Worm (Caenorhabditis elegans): ENCODE results near the gene Y38H6C.16.

Gene Y38H6C.16

ce11 chrV:20539055-20539454, at the start of gene Y38H6C.16:
Y38H6C.16 (minus strand) TSS chrV:20539347.
- TF ChIP-seq nhr-25 (tag; optimal IDR thresholded peaks at IDR 0.05), result peak; percentile 49
- TF ChIP-seq fkh-2 (tag; optimal IDR thresholded peaks at IDR 0.05), result no peak
- TF ChIP-seq nhr-76 (tag; optimal IDR thresholded peaks at IDR 0.05), result no peak
- TF ChIP-seq nhr-43 (tag; optimal IDR thresholded peaks at IDR 0.05; ENCODE audit: poor library complexity, severe bottlenecking), result no peak
- no peak for TF ChIP-seq daf-12 (tag; optimal IDR thresholded peaks at IDR 0.05)

- TF ChIP-seq nhr-67 (tag; optimal IDR thresholded peaks at IDR 0.05) (no peak), daf-12 (tag; optimal IDR thresholded peaks at IDR 0.05) (no peak), nhr-25 (tag; optimal IDR thresholded peaks at IDR 0.05) (no peak), ceh-16 (tag; optimal IDR thresholded peaks at IDR 0.05) (no peak), zag-1 (tag; optimal IDR thresholded peaks at IDR 0.05) (no peak), elt-1 (tag; optimal IDR thresholded peaks at IDR 0.05) (no peak), egl-5 (tag; optimal IDR thresholded peaks at IDR 0.05) (peak; percentile 71), nhr-23 (tag; optimal IDR thresholded peaks at IDR 0.05) (peak; percentile 50), lin-15B (tag; optimal IDR thresholded peaks at IDR 0.05) (peak; percentile 56), tbx-2 (tag; optimal IDR thresholded peaks at IDR 0.05) (peak; percentile 65), lin-39 (tag; optimal IDR thresholded peaks at IDR 0.05) (peak; percentile 27), fos-1 (tag; optimal IDR thresholded peaks at IDR 0.05) (no peak), ama-1 (optimal IDR thresholded peaks at IDR 0.05) (no peak), ceh-28 (tag; optimal IDR thresholded peaks at IDR 0.05) (peak; percentile 60), egl-27 (tag; optimal IDR thresholded peaks at IDR 0.05) (peak; percentile 35), snpc-4 (tag; optimal IDR thresholded peaks at IDR 0.05) (peak; percentile 90), nhr-43 (tag; optimal IDR thresholded peaks at IDR 0.05; ENCODE audit: poor library complexity, severe bottlenecking) (peak; percentile 54), elt-2 (tag; optimal IDR thresholded peaks at IDR 0.05) (peak; percentile 80), lsy-12 (tag; optimal IDR thresholded peaks at IDR 0.05) (peak; percentile 51), nfya-1 (tag; optimal IDR thresholded peaks at IDR 0.05; ENCODE audit: insufficient read depth) (peak; percentile 82), pha-4 (tag; optimal IDR thresholded peaks at IDR 0.05) (peak; percentile 83), ztf-11 (tag; optimal IDR thresholded peaks at IDR 0.05) (no peak), pqm-1 (tag; optimal IDR thresholded peaks at IDR 0.05) (peak; percentile 10), skn-1 (tag; optimal IDR thresholded peaks at IDR 0.05) (no peak), ztf-4 (tag; optimal IDR thresholded peaks at IDR 0.05) (no peak), nhr-12 (tag; optimal IDR thresholded peaks at IDR 0.05) (no peak), ceh-9 (tag; optimal IDR thresholded peaks at IDR 0.05) (no peak), fkh-2 (tag; optimal IDR thresholded peaks at IDR 0.05) (no peak), jun-1 (tag; optimal IDR thresholded peaks at IDR 0.05) (peak; percentile 72), mdl-1 (tag; optimal IDR thresholded peaks at IDR 0.05) (peak; percentile 17), nhr-28 (tag; optimal IDR thresholded peaks at IDR 0.05) (no peak), nhr-11 (tag; optimal IDR thresholded peaks at IDR 0.05) (no peak), aly-2 (tag; optimal IDR thresholded peaks at IDR 0.05) (no peak), ceh-82 (tag; optimal IDR thresholded peaks at IDR 0.05) (no peak), nhr-237 (tag; optimal IDR thresholded peaks at IDR 0.05) (no peak), nhr-76 (tag; optimal IDR thresholded peaks at IDR 0.05) (no peak), eor-1 (tag; optimal IDR thresholded peaks at IDR 0.05) (no peak), fkh-10 (GFP tag; optimal IDR thresholded peaks at IDR 0.05) (peak; percentile 34), elt-3 (tag; optimal IDR thresholded peaks at IDR 0.05) (no peak), sea-2 (GFP tag; optimal IDR thresholded peaks at IDR 0.05) (no peak), mml-1 (tag; optimal IDR thresholded peaks at IDR 0.05) (no peak), nhr-77 (tag; optimal IDR thresholded peaks at IDR 0.05) (no peak), hmg-11 (tag; optimal IDR thresholded peaks at IDR 0.05) (peak; percentile 83), unc-62 (GFP tag; optimal IDR thresholded peaks at IDR 0.05) (no peak), R02D3.7 (tag; optimal IDR thresholded peaks at IDR 0.05) (peak; percentile 50)
Observed at ce11 chrV:20580511-20581040, 41.4 kb upstream of the Y38H6C.16 start, which contains the start of gene F26F2.7. F26F2.7 (plus strand) TSS chrV:20580990.
